Worm (Caenorhabditis elegans) whole organism, young adult: ENCODE results near the gene hsp-16.41.

Experiments
- F52B5.7 ChIP-seq: sonication (generic microtip); optimal IDR thresholded peaks from 2 replicates; lab custom pipeline; 2016; ENCODE audit warnings: mild to moderate bottlenecking, missing genetic modification characterization, missing compliant biosample characterization
- T07F8.4 ChIP-seq: sonication (generic microtip); optimal IDR thresholded peaks from 2 replicates; lab custom pipeline; 2016; ENCODE audit warnings: mild to moderate bottlenecking, missing genetic modification characterization, moderate library complexity, missing compliant biosample characterization
- ama-1 ChIP-seq, 3 experiments: fragments of 150-350 bp in 1 of 3; sonication (generic microtip) in 2 of 3; optimal IDR thresholded peaks; 2 replicates each; lab custom pipeline; 2014 to 2018; ENCODE audit warnings: missing biosample characterization in 2 of 3, missing genetic modification characterization in 2 of 3, missing genetic modification reagents in 2 of 3
- chd-7 ChIP-seq: sonication (generic microtip); optimal IDR thresholded peaks from 2 replicates; lab custom pipeline; 2016; ENCODE audit warnings: mild to moderate bottlenecking, missing genetic modification characterization, moderate library complexity, missing compliant biosample characterization
- ekl-4 ChIP-seq: fragments of 200-800 bp; sonication (Bioruptor generic); IDR thresholded peaks from 2 replicates; pipeline ENCODE4 v1.3.6; 2022; ENCODE audit warnings: missing genetic modification reagents, missing genetic modification characterization, missing compliant biosample characterization
- hlh-12 ChIP-seq: sonication (generic microtip); optimal IDR thresholded peaks from 2 replicates; lab custom pipeline; 2016; ENCODE audit warnings: missing genetic modification characterization, missing compliant biosample characterization
- let-607 ChIP-seq, 2 experiments: fragments of 200-800 bp in 1 of 2; sonication (Bioruptor generic) in 1 of 2; sonication (generic microtip) in 1 of 2; optimal IDR thresholded peaks; 2 replicates each; lab custom pipeline; 2016 to 2018; ENCODE audit warnings: mild to moderate bottlenecking in 2 of 2, missing compliant biosample characterization in 2 of 2, missing genetic modification characterization in 2 of 2, moderate library complexity in 2 of 2, missing genotype in 1 of 2
- madf-3 ChIP-seq: fragments of 200-800 bp; sonication (Bioruptor generic); IDR thresholded peaks from 2 replicates; pipeline ENCODE4 v1.3.6; 2022; ENCODE audit warnings: missing genetic modification reagents, missing genetic modification characterization, missing compliant biosample characterization
- nhr-120 ChIP-seq: fragments of 200-800 bp; sonication (Bioruptor generic); IDR thresholded peaks from 2 replicates; pipeline ENCODE4 v1.3.6; 2022; ENCODE audit warnings: missing genetic modification characterization, missing compliant biosample characterization
- nhr-90 ChIP-seq: sonication (generic microtip); optimal IDR thresholded peaks from 2 replicates; lab custom pipeline; 2016; ENCODE audit warnings: missing genotype, mild to moderate bottlenecking, missing genetic modification characterization, missing compliant biosample characterization
- pha-4 ChIP-seq: fragments of 150-350 bp; sonication (generic microtip); optimal IDR thresholded peaks from 2 replicates; lab custom pipeline; 2014; ENCODE audit warnings: missing biosample characterization, missing genetic modification reagents, missing genetic modification characterization
- rpc-1 ChIP-seq, 2 experiments: fragments of 150-350 bp in 1 of 2; sonication (generic microtip) in 1 of 2; optimal IDR thresholded peaks; 2 replicates each; lab custom pipeline; 2014 to 2018; ENCODE audit warnings: missing biosample characterization in 1 of 2, missing genetic modification characterization in 1 of 2, missing genetic modification reagents in 1 of 2, missing genotype in 1 of 2
- unc-62 ChIP-seq: fragments of 150-350 bp; optimal IDR thresholded peaks from 2 replicates; lab custom pipeline; 2014; ENCODE audit warnings: missing biosample characterization, missing genetic modification reagents, missing genetic modification characterization
- ztf-26 ChIP-seq: sonication (generic microtip); optimal IDR thresholded peaks from 2 replicates; lab custom pipeline; 2017; ENCODE audit warnings: missing genetic modification characterization, missing compliant biosample characterization

DNA sequence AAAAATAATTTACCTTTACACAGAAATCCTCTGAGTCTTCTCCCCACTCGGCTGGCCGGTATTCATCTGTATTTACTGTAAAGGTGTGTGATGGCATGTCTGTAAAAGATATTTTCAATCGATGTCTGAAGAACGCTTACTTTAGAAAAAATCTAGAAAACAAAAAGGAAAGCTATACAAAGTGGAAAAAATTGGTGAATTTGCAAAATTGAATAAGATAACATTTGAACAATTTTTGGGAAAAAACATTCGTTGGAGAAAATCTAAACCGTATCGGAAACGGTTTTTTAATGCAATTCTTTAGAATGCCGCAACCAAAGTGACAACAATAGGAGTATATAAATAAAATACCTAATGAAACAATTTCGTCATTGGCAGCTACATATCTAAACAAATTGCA, 23.1 kb upstream of the hsp-16.41 start, which contains the start of gene F36H9.5:
- no peak for TF ChIP-seq let-607 (tag; optimal IDR thresholded peaks at IDR 0.05; lab: Kevin White, UChicago)
- TF ChIP-seq rpc-1 (optimal IDR thresholded peaks at IDR 0.05; lab: Kevin White, UChicago), result no peak
- TF ChIP-seq rpc-1 (tag; optimal IDR thresholded peaks at IDR 0.05; lab: Kevin White, UChicago), result no peak
- TF ChIP-seq pha-4 (tag; lab: Kevin White, UChicago), result no peak
- no peak for TF ChIP-seq T07F8.4
- no peak for TF ChIP-seq unc-62 (GFP tag; lab: Kevin White, UChicago)
- TF ChIP-seq nhr-90 (tag; lab: Kevin White, UChicago), result no peak
- no peak for TF ChIP-seq F52B5.7 (tag; lab: Kevin White, UChicago)
- TF ChIP-seq chd-7 (tag; lab: Kevin White, UChicago), result no peak
- TF ChIP-seq ekl-4 (GFP tag; lab: Robert Waterston, UW), result no peak
- no peak for TF ChIP-seq ama-1 (optimal IDR thresholded peaks at IDR 0.05; lab: Kevin White, UChicago)
- no peak for TF ChIP-seq ama-1 (GFP tag; optimal IDR thresholded peaks at IDR 0.05; lab: Kevin White, UChicago)
- no peak for TF ChIP-seq madf-3 (GFP tag; lab: Robert Waterston, UW)
- no peak for TF ChIP-seq ztf-26
- TF ChIP-seq nhr-120, result no peak
- TF ChIP-seq hlh-12 (tag; lab: Kevin White, UChicago), result no peak
